Worm (Caenorhabditis elegans) whole organism, L1 larva: Measurements from ENCODE around the gene nlp-33.

ENCODE experiments used
- C16A3.4 ChIP-seq: fragments of 150-350 bp; optimal IDR thresholded peaks from 2 replicates; lab custom pipeline; 2014; ENCODE audit warnings: missing biosample characterization, missing genetic modification characterization
- C34B4.2 ChIP-seq: sonication (generic microtip); optimal IDR thresholded peaks from 2 replicates; lab custom pipeline; 2017; ENCODE audit warnings: mild to moderate bottlenecking, missing genetic modification characterization, missing compliant biosample characterization
- F16B12.6 ChIP-seq: fragments of 150-350 bp; optimal IDR thresholded peaks from 2 replicates; lab custom pipeline; 2014; ENCODE audit warnings: missing biosample characterization, missing genetic modification characterization
- aha-1 ChIP-seq: fragments of 150-350 bp; optimal IDR thresholded peaks from 2 replicates; lab custom pipeline; 2014; ENCODE audit warnings: missing biosample characterization, missing genetic modification characterization
- ama-1 ChIP-seq: fragments of 150-350 bp; optimal IDR thresholded peaks from 2 replicates; lab custom pipeline; 2014
- ceh-63 ChIP-seq: fragments of 200-800 bp; sonication (Bioruptor generic); optimal IDR thresholded peaks from 2 replicates; lab custom pipeline; 2018; ENCODE audit warnings: mild to moderate bottlenecking, missing genetic modification characterization, missing compliant biosample characterization
- ceh-82 ChIP-seq, 3 experiments: fragments of 150-350 bp in 1 of 3; sonication (generic microtip) in 2 of 3; optimal IDR thresholded peaks; 2 replicates each; lab custom pipeline; 2014 to 2017; ENCODE audit warnings: missing biosample characterization in 3 of 3, missing genetic modification characterization in 3 of 3
- ceh-88 ChIP-seq: fragments of 200-800 bp; sonication (Bioruptor generic); IDR thresholded peaks from 2 replicates; pipeline ENCODE4 v1.3.6; 2022; ENCODE audit warnings: missing genetic modification characterization, missing compliant biosample characterization
- dpl-1 ChIP-seq, 3 experiments: fragments of 150-350 bp in 2 of 3; sonication (generic microtip) in 1 of 3; optimal IDR thresholded peaks; 2 replicates each; lab custom pipeline; 2014 to 2017; ENCODE audit warnings: missing biosample characterization in 3 of 3, missing genetic modification characterization in 3 of 3, missing genetic modification reagents in 3 of 3
- dsc-1 ChIP-seq: sonication (generic microtip); optimal IDR thresholded peaks from 2 replicates; lab custom pipeline; 2016; ENCODE audit warnings: mild to moderate bottlenecking, missing genetic modification characterization, missing compliant biosample characterization
- efl-1 ChIP-seq, 4 experiments: fragments of 150-350 bp; optimal IDR thresholded peaks in 3 of 4; peaks in 1 of 4; 1 replicate in 1 of 4; 2 replicates in 3 of 4; lab custom pipeline; 2014; ENCODE audit warnings: missing biosample characterization in 2 of 4, missing genetic modification characterization in 2 of 4, missing genetic modification reagents in 2 of 4
- egl-13 ChIP-seq: sonication (generic microtip); optimal IDR thresholded peaks from 2 replicates; lab custom pipeline; 2016; ENCODE audit warnings: missing genotype, missing genetic modification reagents, missing genetic modification characterization, missing compliant biosample characterization
- elt-2 ChIP-seq: sonication (generic microtip); optimal IDR thresholded peaks from 2 replicates; lab custom pipeline; 2016; ENCODE audit warnings: missing genetic modification characterization, mild to moderate bottlenecking, inconsistent platforms, missing compliant biosample characterization, missing genetic modification reagents
- fkh-10 ChIP-seq: sonication (generic microtip); optimal IDR thresholded peaks from 2 replicates; lab custom pipeline; 2017; ENCODE audit warnings: missing biosample characterization, missing genetic modification reagents, missing genetic modification characterization
- fkh-4 ChIP-seq: sonication (generic microtip); optimal IDR thresholded peaks from 2 replicates; lab custom pipeline; 2016; ENCODE audit warnings: missing compliant biosample characterization, missing genetic modification characterization, borderline replicate concordance
- fkh-8 ChIP-seq: sonication (generic microtip); optimal IDR thresholded peaks from 2 replicates; lab custom pipeline; 2016; ENCODE audit warnings: mild to moderate bottlenecking, missing genetic modification characterization, missing compliant biosample characterization
- hlh-17 ChIP-seq: fragments of 200-800 bp; sonication (Bioruptor generic); optimal IDR thresholded peaks from 2 replicates; lab custom pipeline; 2018; ENCODE audit warnings: missing genetic modification characterization, mild to moderate bottlenecking, missing compliant biosample characterization, moderate library complexity, borderline replicate concordance
- lin-14 ChIP-seq: fragments of 200-800 bp; sonication (Bioruptor generic); optimal IDR thresholded peaks from 2 replicates; lab custom pipeline; 2018; ENCODE audit warnings: mild to moderate bottlenecking, missing genetic modification characterization, moderate library complexity, missing compliant biosample characterization
- lsy-2 ChIP-seq, 2 experiments: fragments of 150-350 bp; optimal IDR thresholded peaks; 2 replicates each; lab custom pipeline; 2014; ENCODE audit warnings: missing biosample characterization in 2 of 2, missing genetic modification characterization in 2 of 2
- mab-9 ChIP-seq: fragments of 200-800 bp; sonication (Bioruptor generic); IDR thresholded peaks from 2 replicates; pipeline ENCODE4 v1.3.6; 2022; ENCODE audit warnings: missing genetic modification reagents, missing genetic modification characterization, missing compliant biosample characterization
- mdl-1 ChIP-seq, 2 experiments: fragments of 150-350 bp; optimal IDR thresholded peaks; 2 replicates each; lab custom pipeline; 2014 to 2017; ENCODE audit warnings: missing biosample characterization in 2 of 2, missing genetic modification characterization in 2 of 2, inconsistent platforms in 1 of 2
- mef-2 ChIP-seq: fragments of 150-350 bp; optimal IDR thresholded peaks from 2 replicates; lab custom pipeline; 2014; ENCODE audit warnings: missing biosample characterization, missing genetic modification characterization
- nhr-11 ChIP-seq: fragments of 150-350 bp; optimal IDR thresholded peaks from 2 replicates; lab custom pipeline; 2014; ENCODE audit warnings: missing biosample characterization, missing genetic modification characterization
- nhr-20 ChIP-seq: sonication (generic microtip); optimal IDR thresholded peaks from 2 replicates; lab custom pipeline; 2016; ENCODE audit warnings: mild to moderate bottlenecking, missing genetic modification characterization, missing compliant biosample characterization
- nhr-47 ChIP-seq: sonication (generic microtip); optimal IDR thresholded peaks from 2 replicates; lab custom pipeline; 2016; ENCODE audit warnings: mild to moderate bottlenecking, missing genetic modification characterization, moderate library complexity, missing compliant biosample characterization
- nhr-71 ChIP-seq: sonication (generic microtip); optimal IDR thresholded peaks from 2 replicates; lab custom pipeline; 2016; ENCODE audit warnings: mild to moderate bottlenecking, missing genetic modification characterization, moderate library complexity, missing compliant biosample characterization
- nhr-77 ChIP-seq: fragments of 150-350 bp; optimal IDR thresholded peaks from 2 replicates; lab custom pipeline; 2014; ENCODE audit warnings: missing biosample characterization, missing genetic modification characterization
- pqm-1 ChIP-seq: sonication (generic microtip); optimal IDR thresholded peaks from 3 replicates; lab custom pipeline; 2017; ENCODE audit warnings: missing biosample characterization, missing genetic modification characterization
- rnt-1 ChIP-seq: sonication (generic microtip); optimal IDR thresholded peaks from 2 replicates; lab custom pipeline; 2016; ENCODE audit warnings: mild to moderate bottlenecking, missing genetic modification characterization, moderate library complexity, missing compliant biosample characterization
- skn-1 ChIP-seq: fragments of 150-350 bp; optimal IDR thresholded peaks from 2 replicates; lab custom pipeline; 2014; ENCODE audit warnings: missing biosample characterization, missing genetic modification characterization
- sox-4 ChIP-seq: sonication (generic microtip); optimal IDR thresholded peaks from 2 replicates; lab custom pipeline; 2016; ENCODE audit warnings: missing genetic modification characterization, missing compliant biosample characterization
- sup-37 ChIP-seq: fragments of 200-800 bp; sonication (Bioruptor generic); optimal IDR thresholded peaks from 2 replicates; lab custom pipeline; 2018; ENCODE audit warnings: mild to moderate bottlenecking, missing genetic modification characterization, missing compliant biosample characterization
- tlp-1 ChIP-seq: fragments of 150-350 bp; optimal IDR thresholded peaks from 2 replicates; lab custom pipeline; 2014; ENCODE audit warnings: missing biosample characterization, missing genetic modification characterization
- unc-98 ChIP-seq: fragments of 200-800 bp; sonication (Bioruptor generic); IDR thresholded peaks from 2 replicates; pipeline ENCODE4 v1.3.6; 2022; ENCODE audit warnings: missing genetic modification characterization, missing compliant biosample characterization
- vab-15 ChIP-seq: sonication (generic microtip); optimal IDR thresholded peaks from 2 replicates; lab custom pipeline; 2017; ENCODE audit warnings: missing genotype, mild to moderate bottlenecking, missing genetic modification characterization, missing compliant biosample characterization
- zip-4 ChIP-seq: fragments of 200-800 bp; sonication (Bioruptor generic); optimal IDR thresholded peaks from 2 replicates; lab custom pipeline; 2018; ENCODE audit warnings: mild to moderate bottlenecking, missing genetic modification characterization, moderate library complexity, missing compliant biosample characterization
- ztf-11 ChIP-seq, 2 experiments: sonication (generic microtip); optimal IDR thresholded peaks; 2 replicates each; lab custom pipeline; 2016 to 2017; ENCODE audit warnings: missing genetic modification characterization in 2 of 2, missing biosample characterization in 1 of 2, missing compliant biosample characterization in 1 of 2

The nlp-33 gene

ce11 chrV:11123817-11124337, 23.3 kb upstream of the nlp-33 start, which contains the start of the genes atp-5 and lmtr-3 (continued):
- TF ChIP-seq ceh-88 (GFP tag; lab: Robert Waterston, UW) (no peak), zip-4 (GFP tag; lab: Kevin White, UChicago) (no peak), C16A3.4 (tag; lab: Kevin White, UChicago) (peak; percentile 73), nhr-77 (peak; percentile 16), hlh-17 (GFP tag; lab: Kevin White, UChicago) (no peak)
- TF ChIP-seq, all 84 proteins: peak for 47

- no peak for TF ChIP-seq nhr-47 (tag; lab: Kevin White, UChicago)
- no peak for TF ChIP-seq efl-1 (optimal IDR thresholded peaks at IDR 0.05; lab: Kevin White, UChicago)
- TF ChIP-seq efl-1 (GFP tag; optimal IDR thresholded peaks at IDR 0.05 in 1 of 2; lab: Kevin White, UChicago), result peak in 1 of 2 experiments; percentile 71
Measured at ce11 chrV:11124922-11125321, 22.2 kb upstream of the nlp-33 start, which contains the start of gene C06H2.2. TSS of gene C06H2.2 (plus strand) at chrV:11125222.

DNA sequence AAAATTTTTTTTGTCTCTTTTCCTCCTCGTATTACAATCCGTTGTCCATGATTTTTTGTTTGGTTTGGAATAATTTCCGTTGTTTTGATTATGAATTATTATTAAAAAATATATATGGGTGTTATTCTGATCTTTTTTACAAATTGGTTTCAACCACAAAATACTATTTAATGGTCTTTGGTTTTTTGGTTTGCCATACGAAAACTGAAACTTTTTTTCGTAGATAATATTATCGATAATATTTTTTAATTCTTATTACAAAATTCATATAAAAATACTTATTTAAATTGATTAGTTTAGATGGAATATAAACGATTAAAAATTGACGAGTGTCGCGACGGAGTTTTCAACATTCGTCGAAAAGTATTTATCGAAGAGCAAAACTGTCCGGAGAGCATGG, 19.9 kb upstream of the nlp-33 start, which contains the start of gene jmjd-5:
Gene jmjd-5 (plus strand): TSS at position 301 of the 400 bp plus-strand sequence.
- TF ChIP-seq sup-37 (no peak), C16A3.4 (tag; lab: Kevin White, UChicago) (no peak), lin-14 (GFP tag; lab: Kevin White, UChicago) (no peak), ceh-82 (tag; optimal IDR thresholded peaks at IDR 0.05; lab: Kevin White, UChicago) (no peak), elt-2 (no peak), sox-4 (tag; lab: Kevin White, UChicago) (no peak), unc-98 (GFP tag; lab: Robert Waterston, UW) (no peak), F16B12.6 (tag; lab: Kevin White, UChicago) (no peak), egl-13 (tag; lab: Kevin White, UChicago) (no peak), aha-1 (no peak), dpl-1 (GFP tag; optimal IDR thresholded peaks at IDR 0.05; lab: Kevin White, UChicago) (no peak), nhr-47 (tag; lab: Kevin White, UChicago) (no peak), pqm-1 (no peak), mab-9 (GFP tag; lab: Robert Waterston, UW) (no peak), ceh-63 (GFP tag; lab: Kevin White, UChicago) (no peak), vab-15 (tag; lab: Kevin White, UChicago) (no peak), zip-4 (GFP tag; lab: Kevin White, UChicago) (no peak), ztf-11 (tag; optimal IDR thresholded peaks at IDR 0.05; lab: Kevin White, UChicago) (no peak), mdl-1 (tag; optimal IDR thresholded peaks at IDR 0.05; lab: Kevin White, UChicago) (no peak), C34B4.2 (tag; lab: Kevin White, UChicago) (no peak)

DNA sequence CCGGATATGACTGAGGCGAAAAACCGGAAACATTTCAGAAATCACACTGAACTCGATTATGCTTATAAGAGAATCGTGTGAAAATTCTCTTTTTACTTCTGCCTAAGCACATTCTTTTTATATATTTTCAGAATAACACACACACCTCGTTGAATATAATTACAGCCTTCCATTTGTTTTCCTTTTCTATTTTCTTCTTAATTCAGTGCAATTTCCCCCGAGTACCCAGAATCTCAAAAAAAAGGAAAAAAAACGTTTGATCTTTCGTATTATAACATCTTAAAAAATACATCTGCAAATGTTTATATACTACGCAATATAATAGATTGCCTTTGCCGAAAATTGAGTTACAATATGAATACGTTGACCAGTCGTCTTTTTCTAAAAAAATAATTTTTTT, 15.3 kb upstream of the nlp-33 start:
- TF ChIP-seq fkh-8 (tag; lab: Kevin White, UChicago), result peak; percentile 54
- no peak for TF ChIP-seq skn-1 (tag; lab: Kevin White, UChicago)
- TF ChIP-seq nhr-11 (tag; lab: Kevin White, UChicago), result peak; percentile 0
- TF ChIP-seq nhr-47 (tag; lab: Kevin White, UChicago), result no peak
- TF ChIP-seq efl-1 (optimal IDR thresholded peaks at IDR 0.05; lab: Kevin White, UChicago), result no peak
- TF ChIP-seq efl-1 (GFP tag; optimal IDR thresholded peaks at IDR 0.05 in 1 of 2; lab: Kevin White, UChicago), result no peak
- TF ChIP-seq nhr-20 (tag; lab: Kevin White, UChicago), result no peak
- TF ChIP-seq mef-2, result no peak
- TF ChIP-seq nhr-71 (tag; lab: Kevin White, UChicago), result peak; percentile 21
- TF ChIP-seq lsy-2 (tag; optimal IDR thresholded peaks at IDR 0.05; lab: Kevin White, UChicago), result no peak
- peak; percentile 6 for TF ChIP-seq lin-14 (GFP tag; lab: Kevin White, UChicago)

ce11 chrV:11133516-11133915, 13.6 kb upstream of the nlp-33 start:
- TF ChIP-seq dpl-1 (GFP tag; optimal IDR thresholded peaks at IDR 0.05; lab: Kevin White, UChicago), result no peak
- TF ChIP-seq ama-1, result no peak
- TF ChIP-seq dsc-1, result peak; percentile 96
- no peak for TF ChIP-seq rnt-1 (tag; lab: Kevin White, UChicago)
- TF ChIP-seq tlp-1 (tag; lab: Kevin White, UChicago), result no peak
- peak; percentile 78 for TF ChIP-seq fkh-4 (tag; lab: Kevin White, UChicago)
- TF ChIP-seq fkh-10, result no peak
- TF ChIP-seq, all 84 proteins: peak for 2
